Fruit fly (Drosophila melanogaster) whole organism, embryonic: ENCODE measurements around the gene CG17376.

Experiments used
- Asciz ChIP-seq: fragments of 200-800 bp; sonication (Bioruptor generic); optimal IDR thresholded peaks from 2 replicates; lab custom pipeline; 2017; ENCODE audit warnings: missing biosample characterization, mild to moderate bottlenecking, missing genetic modification characterization, missing genetic modification reagents
- B-H1 ChIP-seq: fragments of 200-800 bp; sonication (Bioruptor generic); IDR thresholded peaks from 3 replicates; pipeline ENCODE4 v1.3.6; 2022; ENCODE audit warnings: missing biosample characterization, missing genetic modification characterization
- C15 ChIP-seq: fragments of 200-800 bp; sonication (Bioruptor generic); IDR thresholded peaks from 3 replicates; pipeline ENCODE4 v1.3.6; 2022; ENCODE audit warnings: missing biosample characterization, missing genetic modification characterization
- CG12071 ChIP-seq: fragments of 200-800 bp; sonication (Bioruptor generic); optimal IDR thresholded peaks from 3 replicates; lab custom pipeline; 2018; ENCODE audit warnings: missing biosample characterization, mild to moderate bottlenecking, missing genetic modification characterization
- CG12219 ChIP-seq: fragments of 200-800 bp; sonication (Bioruptor generic); optimal IDR thresholded peaks from 3 replicates; lab custom pipeline; 2018; ENCODE audit warnings: missing biosample characterization, mild to moderate bottlenecking, missing genetic modification characterization
- CG12391 ChIP-seq: fragments of 200-800 bp; sonication (Bioruptor generic); optimal IDR thresholded peaks from 3 replicates; lab custom pipeline; 2018; ENCODE audit warnings: missing biosample characterization, mild to moderate bottlenecking, missing genetic modification characterization, moderate library complexity
- CG14050 ChIP-seq: fragments of 200-800 bp; sonication (Bioruptor generic); IDR thresholded peaks from 3 replicates; pipeline ENCODE4 v1.3.6; 2022; ENCODE audit warnings: missing biosample characterization, missing genetic modification characterization
- CG15514 ChIP-seq: fragments of 200-800 bp; sonication (Bioruptor generic); optimal IDR thresholded peaks from 3 replicates; lab custom pipeline; 2017; ENCODE audit warnings: missing biosample characterization, missing genetic modification characterization, mild to moderate bottlenecking, moderate library complexity, missing genetic modification reagents
- CG15601 ChIP-seq: fragments of 200-800 bp; sonication (Bioruptor generic); optimal IDR thresholded peaks from 3 replicates; lab custom pipeline; 2019; ENCODE audit warnings: missing biosample characterization, mild to moderate bottlenecking, missing genetic modification characterization, moderate library complexity
- CG17361 ChIP-seq: fragments of 200-800 bp; sonication (Bioruptor generic); IDR thresholded peaks from 3 replicates; pipeline ENCODE4 v1.3.6; 2022; ENCODE audit warnings: missing biosample characterization, missing genetic modification characterization
- CG18599 ChIP-seq: fragments of 200-800 bp; sonication (Bioruptor generic); optimal IDR thresholded peaks from 3 replicates; lab custom pipeline; 2017; ENCODE audit warnings: missing biosample characterization, missing genetic modification characterization, mild to moderate bottlenecking, moderate library complexity, missing genetic modification reagents
- CG18764 ChIP-seq: fragments of 200-800 bp; sonication (Bioruptor generic); optimal IDR thresholded peaks from 3 replicates; lab custom pipeline; 2016; ENCODE audit warnings: missing biosample characterization, missing genetic modification characterization
- CG2712 ChIP-seq: fragments of 200-800 bp; optimal IDR thresholded peaks from 3 replicates; lab custom pipeline; 2019; ENCODE audit warnings: missing biosample characterization, mild to moderate bottlenecking, missing genetic modification characterization, moderate library complexity
- CG33557 ChIP-seq: fragments of 200-800 bp; sonication (Bioruptor generic); optimal IDR thresholded peaks from 2 replicates; lab custom pipeline; 2019; ENCODE audit warnings: missing biosample characterization, mild to moderate bottlenecking, missing genetic modification characterization, moderate library complexity
- CG3847 ChIP-seq: fragments of 200-800 bp; sonication (Bioruptor generic); IDR thresholded peaks from 2 replicates; pipeline ENCODE4 v1.3.6; 2022; ENCODE audit warnings: missing biosample characterization, missing genetic modification characterization
- CG5180 ChIP-seq: fragments of 200-800 bp; sonication (Bioruptor generic); optimal IDR thresholded peaks from 3 replicates; lab custom pipeline; 2017; ENCODE audit warnings: missing biosample characterization, missing genetic modification characterization, mild to moderate bottlenecking, moderate library complexity, missing genetic modification reagents
- CG6813 ChIP-seq: fragments of 200-800 bp; sonication (Bioruptor generic); optimal IDR thresholded peaks from 2 replicates; lab custom pipeline; 2017; ENCODE audit warnings: missing biosample characterization, missing genetic modification characterization, mild to moderate bottlenecking, moderate library complexity, missing genetic modification reagents
- CG7556 ChIP-seq: fragments of 200-800 bp; sonication (Bioruptor generic); optimal IDR thresholded peaks from 2 replicates; lab custom pipeline; 2017; ENCODE audit warnings: missing biosample characterization, mild to moderate bottlenecking, missing genetic modification characterization
- CG7963 ChIP-seq: fragments of 200-800 bp; sonication (Bioruptor generic); IDR thresholded peaks from 3 replicates; pipeline ENCODE4 v1.3.6; 2022; ENCODE audit warnings: missing biosample characterization, missing genetic modification characterization; ENCODE audit not compliant: partially characterized antibody
- Dek ChIP-seq: fragments of 200-800 bp; sonication (Bioruptor generic); optimal IDR thresholded peaks from 3 replicates; lab custom pipeline; 2019; ENCODE audit warnings: missing biosample characterization, mild to moderate bottlenecking, missing genetic modification characterization, moderate library complexity
- Dip2 ChIP-seq: fragments of 200-800 bp; sonication (Bioruptor generic); IDR thresholded peaks from 2 replicates; pipeline ENCODE4 v1.3.6; 2022; ENCODE audit warnings: missing biosample characterization, missing genetic modification characterization
- Hand ChIP-seq: fragments of 200-800 bp; sonication (Bioruptor generic); optimal IDR thresholded peaks from 2 replicates; lab custom pipeline; 2017; ENCODE audit warnings: mild to moderate bottlenecking, missing biosample characterization, missing genetic modification reagents, missing genetic modification characterization
- Hr39 ChIP-seq: fragments of >200 bp; optimal IDR thresholded peaks from 2 replicates; lab custom pipeline; 2017
- MBD-R2 ChIP-seq: fragments of 200-800 bp; sonication (Bioruptor generic); IDR thresholded peaks from 2 replicates; pipeline ENCODE4 v1.3.6; 2022; ENCODE audit warnings: missing biosample characterization, missing genetic modification characterization
- Mes4 ChIP-seq: fragments of 200-800 bp; sonication (Bioruptor generic); optimal IDR thresholded peaks from 2 replicates; lab custom pipeline; 2016; ENCODE audit warnings: missing biosample characterization, missing genetic modification characterization
- Nf-YC ChIP-seq: fragments of 200-800 bp; optimal IDR thresholded peaks from 3 replicates; lab custom pipeline; 2019; ENCODE audit warnings: missing biosample characterization, mild to moderate bottlenecking, missing genetic modification characterization, moderate library complexity
- Opbp ChIP-seq: fragments of 200-800 bp; sonication (Bioruptor generic); IDR thresholded peaks from 3 replicates; pipeline ENCODE4 v1.3.6; 2022; ENCODE audit warnings: missing biosample characterization, missing genetic modification characterization; ENCODE audit not compliant: partially characterized antibody
- Pdp1 ChIP-seq, 2 experiments: fragments of 200-800 bp; sonication (Bioruptor generic); optimal IDR thresholded peaks; 3 replicates each; lab custom pipeline; 2016; ENCODE audit warnings: missing biosample characterization in 2 of 2, missing genetic modification characterization in 2 of 2, mild to moderate bottlenecking in 1 of 2, moderate library complexity in 1 of 2
- TFAM ChIP-seq: fragments of 200-800 bp; sonication (Bioruptor generic); optimal IDR thresholded peaks from 2 replicates; lab custom pipeline; 2017; ENCODE audit warnings: missing biosample characterization, missing genetic modification characterization, inconsistent platforms
- Taf1 ChIP-seq: fragments of 200-800 bp; sonication (Bioruptor generic); IDR thresholded peaks from 2 replicates; pipeline ENCODE4 v1.3.6; 2022; ENCODE audit warnings: missing biosample characterization, missing genetic modification characterization
- Vsx1 ChIP-seq: fragments of 200-800 bp; sonication (Bioruptor generic); optimal IDR thresholded peaks from 2 replicates; lab custom pipeline; 2017; ENCODE audit warnings: missing biosample characterization, mild to moderate bottlenecking, missing genetic modification characterization, missing genetic modification reagents
- Xbp1 ChIP-seq: fragments of 200-800 bp; sonication (Bioruptor generic); optimal IDR thresholded peaks from 3 replicates; lab custom pipeline; 2016; ENCODE audit warnings: missing biosample characterization, mild to moderate bottlenecking, missing genetic modification characterization
- ato ChIP-seq: fragments of 200-800 bp; sonication (Bioruptor generic); IDR thresholded peaks from 2 replicates; pipeline ENCODE4 v1.3.6; 2022; ENCODE audit warnings: missing biosample characterization, missing genetic modification characterization; ENCODE audit not compliant: partially characterized antibody
- cad ChIP-seq: fragments of >200 bp; optimal IDR thresholded peaks from 2 replicates; lab custom pipeline; 2017; ENCODE audit warnings: missing biosample characterization, missing genetic modification characterization
- dysf ChIP-seq: fragments of 200-800 bp; sonication (Bioruptor generic); IDR thresholded peaks from 3 replicates; pipeline ENCODE4 v1.3.6; 2022; ENCODE audit warnings: missing biosample characterization, missing genetic modification characterization
- eve ChIP-seq, 2 experiments: fragments of >200 bp; optimal IDR thresholded peaks; 2 replicates each; lab custom pipeline; 2017; ENCODE audit warnings: missing biosample characterization in 2 of 2, missing genetic modification characterization in 2 of 2
- gcm2 ChIP-seq: fragments of 200-800 bp; sonication (Bioruptor generic); optimal IDR thresholded peaks from 2 replicates; lab custom pipeline; 2016; ENCODE audit warnings: missing biosample characterization, missing genetic modification characterization
- gem ChIP-seq: fragments of 200-800 bp; sonication (Bioruptor generic); optimal IDR thresholded peaks from 2 replicates; lab custom pipeline; 2019; ENCODE audit warnings: missing biosample characterization, mild to moderate bottlenecking, missing genetic modification characterization, moderate library complexity
- her ChIP-seq: fragments of 200-800 bp; sonication (Bioruptor generic); optimal IDR thresholded peaks from 2 replicates; lab custom pipeline; 2016; ENCODE audit warnings: missing biosample characterization, missing genetic modification characterization
- jing ChIP-seq: fragments of 200-800 bp; sonication (Bioruptor generic); optimal IDR thresholded peaks from 2 replicates; lab custom pipeline; 2018; ENCODE audit warnings: missing biosample characterization, mild to moderate bottlenecking, missing genetic modification characterization
- ken ChIP-seq: fragments of 200-800 bp; sonication (Bioruptor generic); IDR thresholded peaks from 3 replicates; pipeline ENCODE4 v1.3.6; 2022; ENCODE audit warnings: missing biosample characterization, missing genetic modification characterization
- slbo ChIP-seq: fragments of 200-800 bp; sonication (Bioruptor generic); IDR thresholded peaks from 2 replicates; pipeline ENCODE4 v1.3.6; 2022; ENCODE audit warnings: missing biosample characterization, missing genetic modification characterization
- slp2 ChIP-seq: fragments of 200-800 bp; sonication (Bioruptor generic); optimal IDR thresholded peaks from 2 replicates; lab custom pipeline; 2016; ENCODE audit warnings: missing biosample characterization, missing genetic modification characterization
- sqz ChIP-seq: fragments of 200-800 bp; sonication (Bioruptor generic); optimal IDR thresholded peaks from 3 replicates; lab custom pipeline; 2018; ENCODE audit warnings: missing biosample characterization, mild to moderate bottlenecking, missing genetic modification characterization
- twi ChIP-seq: fragments of 200-800 bp; optimal IDR thresholded peaks from 2 replicates; lab custom pipeline; 2019; ENCODE audit warnings: missing biosample characterization, mild to moderate bottlenecking, missing genetic modification characterization, moderate library complexity
- vfl ChIP-seq: fragments of 200-800 bp; sonication (Bioruptor generic); optimal IDR thresholded peaks from 2 replicates; lab custom pipeline; 2016; ENCODE audit warnings: missing biosample characterization, missing genetic modification characterization
- wek ChIP-seq: fragments of 200-800 bp; sonication (Bioruptor generic); optimal IDR thresholded peaks from 3 replicates; lab custom pipeline; 2018; ENCODE audit warnings: missing biosample characterization, mild to moderate bottlenecking, missing genetic modification characterization, moderate library complexity

The CG17376 gene

DNA sequence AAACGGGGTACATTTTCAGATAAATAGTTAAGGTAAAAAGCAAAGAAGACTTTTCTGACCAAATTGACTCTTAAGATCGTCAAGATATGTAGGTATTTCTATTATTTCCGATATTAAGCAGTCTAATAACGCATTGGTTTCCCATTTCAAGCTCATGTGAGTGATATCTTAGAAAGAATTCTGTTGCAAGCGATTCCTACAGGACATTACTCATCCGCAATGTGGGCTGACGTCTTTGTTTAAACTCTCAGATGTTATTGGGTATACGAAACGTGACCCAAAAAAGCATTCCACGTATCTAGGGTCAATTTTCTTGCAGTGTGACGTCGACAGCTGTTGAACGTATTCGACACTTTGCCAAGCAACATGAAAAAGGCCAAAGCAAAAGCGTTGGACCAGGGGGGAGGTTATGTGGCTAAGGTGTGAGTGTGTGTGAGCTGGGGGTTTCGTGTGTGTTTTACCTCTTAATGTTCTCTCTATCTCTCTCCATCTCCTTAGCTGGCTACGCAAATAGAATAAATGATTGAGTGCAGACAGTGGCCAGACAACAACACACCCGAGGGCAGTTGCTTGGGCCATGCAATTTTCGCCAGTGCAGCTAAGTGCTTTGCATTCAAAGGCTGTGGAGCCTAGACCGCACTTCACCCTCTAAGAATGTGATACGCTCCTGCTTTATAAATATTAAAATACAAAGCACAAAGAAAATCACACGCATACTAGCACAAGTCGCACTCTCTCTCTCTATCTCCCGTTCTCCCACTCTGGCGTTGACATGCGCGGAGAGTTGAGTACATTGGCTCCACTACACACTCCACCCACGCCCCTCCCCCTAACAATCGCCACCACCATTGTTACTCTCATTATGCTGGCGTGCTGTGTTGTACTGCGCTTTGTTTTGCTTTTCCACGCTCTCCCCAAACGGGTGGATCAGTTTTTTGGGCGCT lies 13.4 kb downstream of the CG17376 start (continued):
- peak; percentile 93 for TF ChIP-seq jing (GFP tag; lab: Kevin White, UChicago)
- peak; percentile 97 for TF ChIP-seq gem
- TF ChIP-seq slp2 (GFP tag; lab: Kevin White, UChicago), result peak; percentile 98
- TF ChIP-seq dysf (GFP tag; lab: Robert Waterston, UW), result peak; percentile 96
- TF ChIP-seq B-H1, result peak; percentile 82
- peak; percentile 95 for TF ChIP-seq CG2712
- TF ChIP-seq CG15601, result peak; percentile 92
- TF ChIP-seq CG7556 (GFP tag; lab: Kevin White, UChicago), result peak; percentile 99
- peak; percentile 93 for TF ChIP-seq CG18599 (GFP tag; lab: Kevin White, UChicago)
- TF ChIP-seq CG5180, result peak; percentile 88
- peak; percentile 94 for TF ChIP-seq her (GFP tag; lab: Kevin White, UChicago)
- peak; percentile 83 for TF ChIP-seq CG6813 (GFP tag; lab: Kevin White, UChicago)
- TF ChIP-seq Hand (GFP tag; lab: Kevin White, UChicago), result peak; percentile 92
- TF ChIP-seq Vsx1, result peak; percentile 81
- TF ChIP-seq wek, result peak; percentile 36
- no peak for TF ChIP-seq ato (GFP tag; lab: Robert Waterston, UW)
- TF ChIP-seq C15, result peak; percentile 76; the same call in 2 of the 3 replicates
- peak; percentile 89 for TF ChIP-seq Nf-YC (tag; lab: Kevin White, UChicago)
- TF ChIP-seq twi (tag; lab: Kevin White, UChicago), result peak; percentile 91
- TF ChIP-seq CG3847 (GFP tag; lab: Robert Waterston, UW), result peak; percentile 89
- TF ChIP-seq CG12219, result peak; percentile 91
- peak in 1 of 2 experiments; percentile 100 for TF ChIP-seq eve (GFP tag; optimal IDR thresholded peaks at IDR 0.05; lab: Kevin White, UChicago)
- TF ChIP-seq Pdp1 (GFP tag; optimal IDR thresholded peaks at IDR 0.05; lab: Kevin White, UChicago), result peak; percentile 90 to 97
- TF ChIP-seq CG18764 (GFP tag; lab: Kevin White, UChicago), result peak; percentile 93
- TF ChIP-seq cad (GFP tag; lab: Kevin White, UChicago), result no peak
- TF ChIP-seq Opbp (GFP tag; lab: Robert Waterston, UW), result 0 out of 3 replicates have a peak, but pooled peaks have one; percentile 44
- TF ChIP-seq Mes4 (GFP tag; lab: Kevin White, UChicago), result peak; percentile 96
- TF ChIP-seq CG12071, result peak; percentile 87
- TF ChIP-seq Dip2 (GFP tag; lab: Robert Waterston, UW), result peak; percentile 55; the same call in 1 of the 2 replicates
- peak; percentile 88 for TF ChIP-seq sqz (GFP tag; lab: Kevin White, UChicago)
- peak; percentile 81 for TF ChIP-seq CG15514 (GFP tag; lab: Kevin White, UChicago)
- peak; percentile 83 for TF ChIP-seq gcm2 (GFP tag; lab: Kevin White, UChicago)
- peak; percentile 74 for TF ChIP-seq CG14050 (GFP tag; lab: Robert Waterston, UW)
- peak; percentile 88 for TF ChIP-seq ken (GFP tag; lab: Robert Waterston, UW)
- TF ChIP-seq Asciz (GFP tag; lab: Kevin White, UChicago), result peak; percentile 88
- no peak for TF ChIP-seq Hr39
- peak; percentile 66; the same call in 1 of the 2 replicates for TF ChIP-seq Taf1 (GFP tag; lab: Robert Waterston, UW)
- TF ChIP-seq vfl (GFP tag; lab: Kevin White, UChicago), result peak; percentile 91
- TF ChIP-seq CG17361 (GFP tag; lab: Robert Waterston, UW), result peak; percentile 99
- peak; percentile 90 for TF ChIP-seq slbo (GFP tag; lab: Robert Waterston, UW)
- peak; percentile 39; the same call in 1 of the 2 replicates for TF ChIP-seq MBD-R2
- TF ChIP-seq Xbp1 (GFP tag; lab: Kevin White, UChicago), result peak; percentile 95
- TF ChIP-seq CG33557 (GFP tag; lab: Kevin White, UChicago), result peak; percentile 87
- peak; percentile 94 for TF ChIP-seq Dek (tag; lab: Kevin White, UChicago)
- TF ChIP-seq TFAM (GFP tag; lab: Kevin White, UChicago), result peak; percentile 72
- peak; percentile 95 for TF ChIP-seq CG12391 (tag; lab: Kevin White, UChicago)
- 0 out of 3 replicates have a peak, but pooled peaks have one; percentile 42 for TF ChIP-seq CG7963 (GFP tag; lab: Robert Waterston, UW)
